Worm (Caenorhabditis elegans) whole organism, young adult: Measurements from ENCODE around the gene F01G10.10.
A peak's percentile ranks its signal among the peaks of the same experiment; 100 is the strongest.

Source experiments
- B0019.2 ChIP-seq: fragments of 200-800 bp; sonication (Bioruptor generic); conservative IDR thresholded peaks from 2 replicates; pipeline ENCODE4 v1.3.6; 2022; ENCODE audit warnings: missing genetic modification reagents, missing genetic modification characterization, missing compliant biosample characterization
- B0261.1 ChIP-seq: sonication (generic microtip); optimal IDR thresholded peaks from 2 replicates; lab custom pipeline; 2016; ENCODE audit warnings: mild to moderate bottlenecking, missing genetic modification characterization, moderate library complexity, missing compliant biosample characterization
- B0336.3 ChIP-seq: fragments of 200-800 bp; sonication (Bioruptor generic); IDR thresholded peaks from 2 replicates; pipeline ENCODE4 v1.3.6; 2022; ENCODE audit warnings: missing genetic modification characterization, missing compliant biosample characterization
- C06A6.2 ChIP-seq: fragments of 200-800 bp; sonication (Bioruptor generic); conservative IDR thresholded peaks from 2 replicates; pipeline ENCODE4 v1.3.6; 2022; ENCODE audit warnings: missing genetic modification characterization, missing compliant biosample characterization
- F23B12.7 ChIP-seq: sonication (generic microtip); optimal IDR thresholded peaks from 2 replicates; lab custom pipeline; 2017; ENCODE audit warnings: missing genetic modification characterization, mild to moderate bottlenecking, missing compliant biosample characterization, antibody characterized with exemption, moderate library complexity; ENCODE audit not compliant: insufficient read depth
- Y53G8AR.9 ChIP-seq: fragments of 200-800 bp; sonication (Bioruptor generic); conservative IDR thresholded peaks from 2 replicates; pipeline ENCODE4 v1.3.6; 2022; ENCODE audit warnings: missing genetic modification reagents, missing genetic modification characterization, missing compliant biosample characterization
- Y79H2A.3 ChIP-seq: fragments of 200-800 bp; sonication (Bioruptor generic); conservative IDR thresholded peaks from 2 replicates; pipeline ENCODE4 v1.3.6; 2022; ENCODE audit warnings: missing genetic modification reagents, missing genetic modification characterization, missing compliant biosample characterization
- Y95B8A.8 ChIP-seq: fragments of 200-800 bp; sonication (Bioruptor generic); IDR thresholded peaks from 2 replicates; pipeline ENCODE4 v1.3.6; 2022; ENCODE audit warnings: missing genetic modification reagents, missing genetic modification characterization, missing compliant biosample characterization
- aptf-2 ChIP-seq: fragments of 200-800 bp; sonication (Bioruptor generic); conservative IDR thresholded peaks from 2 replicates; pipeline ENCODE4 v1.3.6; 2022; ENCODE audit warnings: missing genetic modification reagents, missing genetic modification characterization, missing compliant biosample characterization
- aptf-3 ChIP-seq: fragments of 200-800 bp; sonication (Bioruptor generic); IDR thresholded peaks from 2 replicates; pipeline ENCODE4 v1.3.6; 2022; ENCODE audit warnings: missing genetic modification characterization, missing compliant biosample characterization
- atf-7 ChIP-seq: sonication (generic microtip); optimal IDR thresholded peaks from 2 replicates; lab custom pipeline; 2017; ENCODE audit warnings: mild to moderate bottlenecking, missing genetic modification characterization, missing compliant biosample characterization
- attf-3 ChIP-seq: fragments of 200-800 bp; sonication (Bioruptor generic); conservative IDR thresholded peaks from 2 replicates; pipeline ENCODE4 v1.3.6; 2022; ENCODE audit warnings: missing genetic modification reagents, missing genetic modification characterization, missing compliant biosample characterization
- attf-6 ChIP-seq: fragments of 200-800 bp; sonication (Bioruptor generic); IDR thresholded peaks from 2 replicates; pipeline ENCODE4 v1.3.6; 2022; ENCODE audit warnings: missing genetic modification reagents, missing genetic modification characterization, missing compliant biosample characterization
- cebp-1 ChIP-seq, 2 experiments: fragments of 200-800 bp in 1 of 2; sonication (Bioruptor generic) in 1 of 2; sonication (generic microtip) in 1 of 2; IDR thresholded peaks in 1 of 2; optimal IDR thresholded peaks in 1 of 2; 2 replicates each; pipeline versions ENCODE4 v1.3.6 to Lab custom; 2017 to 2022; ENCODE audit warnings: missing compliant biosample characterization in 2 of 2, missing genetic modification characterization in 2 of 2, mild to moderate bottlenecking in 1 of 2, missing genetic modification reagents in 1 of 2, moderate library complexity in 1 of 2
- die-1 ChIP-seq: sonication (generic microtip); optimal IDR thresholded peaks from 2 replicates; lab custom pipeline; 2016; ENCODE audit warnings: missing genotype, mild to moderate bottlenecking, missing genetic modification characterization, missing compliant biosample characterization
- efl-1 ChIP-seq: fragments of 150-350 bp; optimal IDR thresholded peaks from 2 replicates; lab custom pipeline; 2014; ENCODE audit warnings: missing biosample characterization, missing genetic modification reagents, missing genetic modification characterization
- ekl-4 ChIP-seq: fragments of 200-800 bp; sonication (Bioruptor generic); IDR thresholded peaks from 2 replicates; pipeline ENCODE4 v1.3.6; 2022; ENCODE audit warnings: missing genetic modification reagents, missing genetic modification characterization, missing compliant biosample characterization
- hmg-1.2 ChIP-seq: fragments of 200-800 bp; sonication (Bioruptor generic); IDR thresholded peaks from 2 replicates; pipeline ENCODE4 v1.3.6; 2022; ENCODE audit warnings: missing genetic modification reagents, missing genetic modification characterization, missing compliant biosample characterization
- lag-1 ChIP-seq: fragments of 200-800 bp; sonication (Bioruptor generic); IDR thresholded peaks from 2 replicates; pipeline ENCODE4 v1.3.6; 2022; ENCODE audit warnings: missing genetic modification reagents, missing genetic modification characterization, missing compliant biosample characterization
- let-607 ChIP-seq, 2 experiments: fragments of 200-800 bp in 1 of 2; sonication (Bioruptor generic) in 1 of 2; sonication (generic microtip) in 1 of 2; optimal IDR thresholded peaks; 2 replicates each; lab custom pipeline; 2016 to 2018; ENCODE audit warnings: mild to moderate bottlenecking in 2 of 2, missing compliant biosample characterization in 2 of 2, missing genetic modification characterization in 2 of 2, moderate library complexity in 2 of 2, missing genotype in 1 of 2
- lin-54 ChIP-seq: fragments of 200-800 bp; sonication (Bioruptor generic); optimal IDR thresholded peaks from 2 replicates; lab custom pipeline; 2018; ENCODE audit warnings: mild to moderate bottlenecking, missing genetic modification characterization, missing compliant biosample characterization
- lir-1 ChIP-seq: fragments of 200-800 bp; sonication (Bioruptor generic); conservative IDR thresholded peaks from 2 replicates; pipeline ENCODE4 v1.3.6; 2022; ENCODE audit warnings: missing genetic modification reagents, missing genetic modification characterization, missing compliant biosample characterization
- lsl-1 ChIP-seq: fragments of 200-800 bp; sonication (Bioruptor generic); optimal IDR thresholded peaks from 2 replicates; lab custom pipeline; 2018; ENCODE audit warnings: mild to moderate bottlenecking, missing genetic modification characterization, moderate library complexity, missing compliant biosample characterization
- madf-3 ChIP-seq: fragments of 200-800 bp; sonication (Bioruptor generic); IDR thresholded peaks from 2 replicates; pipeline ENCODE4 v1.3.6; 2022; ENCODE audit warnings: missing genetic modification reagents, missing genetic modification characterization, missing compliant biosample characterization
- madf-6 ChIP-seq: fragments of 200-800 bp; sonication (Bioruptor generic); IDR thresholded peaks from 2 replicates; pipeline ENCODE4 v1.3.6; 2022; ENCODE audit warnings: missing genetic modification reagents, missing genetic modification characterization, missing compliant biosample characterization
- mxl-1 ChIP-seq: sonication (generic microtip); optimal IDR thresholded peaks from 2 replicates; lab custom pipeline; 2016; ENCODE audit warnings: missing genetic modification characterization, missing compliant biosample characterization
- nhr-120 ChIP-seq: fragments of 200-800 bp; sonication (Bioruptor generic); IDR thresholded peaks from 2 replicates; pipeline ENCODE4 v1.3.6; 2022; ENCODE audit warnings: missing genetic modification characterization, missing compliant biosample characterization
- nhr-179 ChIP-seq: sonication (generic microtip); optimal IDR thresholded peaks from 2 replicates; lab custom pipeline; 2016; ENCODE audit warnings: mild to moderate bottlenecking, missing genetic modification characterization, missing compliant biosample characterization
- nhr-80 ChIP-seq: sonication (generic microtip); optimal IDR thresholded peaks from 2 replicates; lab custom pipeline; 2016; ENCODE audit warnings: missing genetic modification characterization, missing compliant biosample characterization
- pbrm-1 ChIP-seq: fragments of 200-800 bp; sonication (Bioruptor generic); IDR thresholded peaks from 2 replicates; pipeline ENCODE4 v1.3.6; 2022; ENCODE audit warnings: missing genetic modification reagents, missing genetic modification characterization, missing compliant biosample characterization
- rpc-1 ChIP-seq, 2 experiments: fragments of 150-350 bp in 1 of 2; sonication (generic microtip) in 1 of 2; optimal IDR thresholded peaks; 2 replicates each; lab custom pipeline; 2014 to 2018; ENCODE audit warnings: missing biosample characterization in 1 of 2, missing genetic modification characterization in 1 of 2, missing genetic modification reagents in 1 of 2, missing genotype in 1 of 2
- sea-2 ChIP-seq: fragments of 200-800 bp; sonication (Bioruptor generic); IDR thresholded peaks from 2 replicates; pipeline ENCODE4 v1.3.6; 2022; ENCODE audit warnings: missing genetic modification characterization, missing compliant biosample characterization
- snpc-4 ChIP-seq, 5 experiments: fragments of 150-350 bp in 1 of 5; sonication (generic microtip) in 4 of 5; optimal IDR thresholded peaks; 2 replicates each; lab custom pipeline; 2014 to 2018; ENCODE audit warnings: missing genetic modification characterization in 5 of 5, missing biosample characterization in 3 of 5, antibody characterized with exemption in 2 of 5, mild to moderate bottlenecking in 2 of 5, missing compliant biosample characterization in 2 of 5, missing genotype in 2 of 5, moderate library complexity in 2 of 5, missing genetic modification reagents in 1 of 5
- sptf-2 ChIP-seq: fragments of 200-800 bp; sonication (Bioruptor generic); optimal IDR thresholded peaks from 2 replicates; lab custom pipeline; 2018; ENCODE audit warnings: mild to moderate bottlenecking, missing genetic modification characterization, missing compliant biosample characterization
- tbp1 ChIP-seq: fragments of 200-800 bp; sonication (Bioruptor generic); optimal IDR thresholded peaks from 2 replicates; lab custom pipeline; 2018; ENCODE audit warnings: mild to moderate bottlenecking, missing genetic modification characterization, missing compliant biosample characterization
- tbx-9 ChIP-seq: sonication (generic microtip); optimal IDR thresholded peaks from 2 replicates; lab custom pipeline; 2016; ENCODE audit warnings: borderline replicate concordance, missing genetic modification characterization, inconsistent platforms, missing compliant biosample characterization
- unc-62 ChIP-seq: fragments of 150-350 bp; optimal IDR thresholded peaks from 2 replicates; lab custom pipeline; 2014; ENCODE audit warnings: missing biosample characterization, missing genetic modification reagents, missing genetic modification characterization
- zfh-2 ChIP-seq: fragments of 200-800 bp; sonication (Bioruptor generic); conservative IDR thresholded peaks from 2 replicates; pipeline ENCODE4 v1.3.6; 2022; ENCODE audit warnings: missing genetic modification reagents, missing genetic modification characterization, missing compliant biosample characterization
- zim-3 ChIP-seq: sonication (generic microtip); optimal IDR thresholded peaks from 2 replicates; lab custom pipeline; 2017; ENCODE audit warnings: mild to moderate bottlenecking, missing genetic modification characterization, moderate library complexity, missing compliant biosample characterization
- ztf-26 ChIP-seq: sonication (generic microtip); optimal IDR thresholded peaks from 2 replicates; lab custom pipeline; 2017; ENCODE audit warnings: missing genetic modification characterization, missing compliant biosample characterization

The F01G10.10 gene

ce11 chrIV:10275050-10275449 lies 29.1 kb downstream of the F01G10.10 start (continued):
- TF ChIP-seq madf-3: no peak

- TF ChIP-seq tbp1 (no peak), B0019.2 (GFP tag; lab: Robert Waterston, UW) (no peak), die-1 (no peak), pbrm-1 (GFP tag; lab: Robert Waterston, UW) (no peak)
Observed at ce11 chrIV:10276960-10277359, 31.0 kb downstream of the F01G10.10 start, which contains the start of gene Y43C5A.7. Gene Y43C5A.7, plus strand, starts transcription at chrIV:10277260.

DNA sequence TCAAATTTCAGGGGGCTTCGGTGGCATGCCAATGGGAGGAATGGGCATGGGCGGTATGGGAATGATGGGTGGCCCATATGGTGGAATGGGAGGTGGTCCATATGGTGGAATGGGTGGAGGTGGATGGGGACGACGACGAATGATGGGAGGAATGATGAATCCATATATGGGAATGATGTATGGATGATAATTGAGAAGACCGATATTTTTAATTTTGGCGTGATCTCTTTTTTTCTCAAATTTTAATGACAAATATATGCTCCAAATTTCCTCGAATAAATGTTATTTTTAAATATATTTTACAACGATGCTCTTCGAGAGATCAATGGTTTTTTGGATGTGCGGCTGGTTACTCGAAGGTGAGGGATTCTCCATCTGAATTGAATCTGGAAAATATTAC lies 31.8 kb downstream of the F01G10.10 start, which contains the start of gene Y43C5A.4:
Y43C5A.4 (plus strand) TSS at position 301 of the 400 bp plus-strand sequence.
- TF ChIP-seq sptf-2 (GFP tag; lab: Kevin White, UChicago) (no peak), ekl-4 (GFP tag; lab: Robert Waterston, UW) (no peak), C06A6.2 (GFP tag; lab: Robert Waterston, UW) (no peak), zfh-2 (GFP tag; lab: Robert Waterston, UW) (no peak), rpc-1 (optimal IDR thresholded peaks at IDR 0.05; lab: Kevin White, UChicago) (no peak), rpc-1 (tag; optimal IDR thresholded peaks at IDR 0.05; lab: Kevin White, UChicago) (no peak), lir-1 (GFP tag; lab: Robert Waterston, UW) (no peak), lag-1 (GFP tag; lab: Robert Waterston, UW) (no peak), efl-1 (GFP tag; lab: Kevin White, UChicago) (no peak), B0261.1 (no peak), aptf-3 (GFP tag; lab: Robert Waterston, UW) (no peak), Y53G8AR.9 (no peak), let-607 (tag; optimal IDR thresholded peaks at IDR 0.05; lab: Kevin White, UChicago) (no peak), nhr-120 (no peak), lsl-1 (no peak), sea-2 (no peak), ztf-26 (tag; lab: Kevin White, UChicago) (no peak), snpc-4 (GFP tag; optimal IDR thresholded peaks at IDR 0.05; lab: Kevin White, UChicago) (no peak), snpc-4 (tag; optimal IDR thresholded peaks at IDR 0.05; lab: Kevin White, UChicago) (no peak), cebp-1 (GFP tag; IDR thresholded peaks at IDR 0.05; lab: Robert Waterston, UW) (no peak), cebp-1 (tag; optimal IDR thresholded peaks at IDR 0.05; lab: Kevin White, UChicago) (no peak), attf-6 (GFP tag; lab: Robert Waterston, UW) (no peak), tbx-9 (tag; lab: Kevin White, UChicago) (no peak)

ce11 chrIV:10281482-10281881 lies 35.5 kb downstream of the F01G10.10 start, which contains the start of gene thk-1:
Gene thk-1, minus strand, starts transcription at chrIV:10281582.
- TF ChIP-seq mxl-1 (tag; lab: Kevin White, UChicago): no peak
- peak; percentile 5 for TF ChIP-seq nhr-80 (tag; lab: Kevin White, UChicago)

ce11 chrIV:10284194-10284910 lies 38.4 kb downstream of the F01G10.10 start, which contains the start of gene rad-51:
Gene rad-51, minus strand, starts transcription at chrIV:10284244.
- TF ChIP-seq zfh-2 (GFP tag; lab: Robert Waterston, UW) (peak; percentile 78), lin-54 (GFP tag; lab: Kevin White, UChicago) (peak; percentile 76), hmg-1.2 (GFP tag; lab: Robert Waterston, UW) (peak; percentile 91; the same call in 1 of the 2 replicates), atf-7 (tag; lab: Kevin White, UChicago) (no peak), unc-62 (GFP tag; lab: Kevin White, UChicago) (no peak), F23B12.7 (tag; lab: Kevin White, UChicago) (peak; percentile 13), B0336.3 (GFP tag; lab: Robert Waterston, UW) (peak; percentile 14; the same call in 1 of the 2 replicates), nhr-179 (tag; lab: Kevin White, UChicago) (no peak), aptf-2 (GFP tag; lab: Robert Waterston, UW) (0 out of 2 replicates have a peak, but pooled peaks have one; percentile 8), efl-1 (GFP tag; lab: Kevin White, UChicago) (peak; percentile 61), zim-3 (tag; lab: Kevin White, UChicago) (no peak), Y95B8A.8 (GFP tag; lab: Robert Waterston, UW) (0 out of 2 replicates have a peak, but pooled peaks have one; percentile 15), attf-3 (GFP tag; lab: Robert Waterston, UW) (0 out of 2 replicates have a peak, but pooled peaks have one; percentile 38), Y79H2A.3 (GFP tag; lab: Robert Waterston, UW) (no peak), madf-6 (GFP tag; lab: Robert Waterston, UW) (peak; percentile 43)
